Fruit fly (Drosophila melanogaster): ENCODE results near the gene dl.

The dl gene

dm6 chr2L:17427187-17427586, 23.0 kb downstream of the dl start:
- TF ChIP-seq gem (tag; optimal IDR thresholded peaks at IDR 0.05), result peak; percentile 16
- peak; percentile 15 for TF ChIP-seq CG11504 (tag; optimal IDR thresholded peaks at IDR 0.05)
- TF ChIP-seq tin (GFP tag; optimal IDR thresholded peaks at IDR 0.05), result no peak
- peak; percentile 29; the same call in 1 of the 2 replicates for TF ChIP-seq CG14441 (GFP tag; IDR thresholded peaks at IDR 0.05)
- TF ChIP-seq Ptx1 (GFP tag; IDR thresholded peaks at IDR 0.05), result peak; percentile 44; the same call in 1 of the 2 replicates
- TF ChIP-seq CG17328 (GFP tag; IDR thresholded peaks at IDR 0.05), result peak; percentile 16; the same call in 1 of the 2 replicates
- TF ChIP-seq Hr51 (GFP tag; optimal IDR thresholded peaks at IDR 0.05), result peak in 1 of 2 experiments; percentile 22
- 0 out of 3 replicates have a peak, but pooled peaks have one; percentile 12 for TF ChIP-seq B-H1 (GFP tag; IDR thresholded peaks at IDR 0.05)
- no peak for TF ChIP-seq sqz (GFP tag; optimal IDR thresholded peaks at IDR 0.05)
- no peak for TF ChIP-seq CG31224 (GFP tag; IDR thresholded peaks at IDR 0.05)
- no peak for TF ChIP-seq jigr1 (GFP tag; IDR thresholded peaks at IDR 0.05)
- no peak for TF ChIP-seq lbe (GFP tag; optimal IDR thresholded peaks at IDR 0.05)
- no peak for TF ChIP-seq CG8924 (tag; optimal IDR thresholded peaks at IDR 0.05)
- no peak for TF ChIP-seq CG7987 (GFP tag; optimal IDR thresholded peaks at IDR 0.05)
- peak; percentile 11 for TF ChIP-seq CG30403 (GFP tag; optimal IDR thresholded peaks at IDR 0.05)
- TF ChIP-seq CG5180 (GFP tag; optimal IDR thresholded peaks at IDR 0.05), result no peak
- no peak for TF ChIP-seq CoRest (tag; optimal IDR thresholded peaks at IDR 0.05)
- TF ChIP-seq CG10431 (GFP tag; optimal IDR thresholded peaks at IDR 0.05), result no peak
- TF ChIP-seq CG12104 (GFP tag; optimal IDR thresholded peaks at IDR 0.05), result no peak
- TF ChIP-seq Med (GFP tag), result peak; percentile 73
- no peak for TF ChIP-seq CG2116 (GFP tag; optimal IDR thresholded peaks at IDR 0.05)

- TF ChIP-seq Mes4 (GFP tag; optimal IDR thresholded peaks at IDR 0.05) (no peak), CG6854 (GFP tag; optimal IDR thresholded peaks at IDR 0.05) (no peak), dati (GFP tag; IDR thresholded peaks at IDR 0.05) (no peak), HmgD (GFP tag; optimal IDR thresholded peaks at IDR 0.05) (no peak), Drgx (GFP tag; IDR thresholded peaks at IDR 0.05) (no peak), Sox102F (GFP tag; optimal IDR thresholded peaks at IDR 0.05) (no peak), CG10979 (tag; optimal IDR thresholded peaks at IDR 0.05) (no peak), bcd (GFP tag; optimal IDR thresholded peaks at IDR 0.05) (no peak), CG10147 (GFP tag; optimal IDR thresholded peaks at IDR 0.05) (no peak), HmgZ (tag; optimal IDR thresholded peaks at IDR 0.05) (no peak), ara (GFP tag; IDR thresholded peaks at IDR 0.05) (no peak), ase (GFP tag; IDR thresholded peaks at IDR 0.05) (no peak), CG10654 (GFP tag; optimal IDR thresholded peaks at IDR 0.05) (no peak), rib (GFP tag; IDR thresholded peaks at IDR 0.05) (no peak), sr (GFP tag; IDR thresholded peaks at IDR 0.05) (no peak), CG7987 (GFP tag; optimal IDR thresholded peaks at IDR 0.05) (no peak), Chrac-16 (GFP tag; optimal IDR thresholded peaks at IDR 0.05) (no peak), CG14965 (GFP tag; optimal IDR thresholded peaks at IDR 0.05; ENCODE audit: borderline replicate concordance) (no peak)
Observed at dm6 chr2L:17425412-17425811, 24.8 kb downstream of the dl start.

dm6 chr2L:17425005-17425404, 25.2 kb downstream of the dl start:
- TF ChIP-seq Sry-δ (GFP tag; optimal IDR thresholded peaks at IDR 0.05) (no peak), Atf3 (GFP tag; optimal IDR thresholded peaks at IDR 0.05) (no peak), CG11696 (GFP tag; IDR thresholded peaks at IDR 0.05) (no peak), Max (GFP tag; optimal IDR thresholded peaks at IDR 0.05) (no peak), CG4424 (GFP tag; optimal IDR thresholded peaks at IDR 0.05) (no peak), CG12744 (GFP tag; optimal IDR thresholded peaks at IDR 0.05) (no peak), CG9817 (tag; optimal IDR thresholded peaks at IDR 0.05) (no peak), Hmr (GFP tag; optimal IDR thresholded peaks at IDR 0.05) (no peak), sd (tag; optimal IDR thresholded peaks at IDR 0.05) (peak; percentile 76), CG2199 (GFP tag; IDR thresholded peaks at IDR 0.05) (peak; percentile 96), sens (GFP tag) (no peak), CG42726 (GFP tag; IDR thresholded peaks at IDR 0.05; ENCODE audit: partially characterized antibody) (no peak), CG2116 (GFP tag; optimal IDR thresholded peaks at IDR 0.05) (no peak), CG4707 (GFP tag; optimal IDR thresholded peaks at IDR 0.05) (no peak), CG3847 (GFP tag; IDR thresholded peaks at IDR 0.05) (no peak)
